Worm (Caenorhabditis elegans): ENCODE measurements around the gene oig-4.

ce11 chrII:7570820-7571219 lies 42.5 kb upstream of the oig-4 start:
- TF ChIP-seq W03F9.2 (tag; optimal IDR thresholded peaks at IDR 0.05), result no peak
- TF ChIP-seq dao-5 (tag; optimal IDR thresholded peaks at IDR 0.05), result no peak

Measured in whole organism, L4/young adult.